Worm (Caenorhabditis elegans) whole organism, L4/young adult: ENCODE results near the gene nlp-19.

Experiments
- W03F9.2 ChIP-seq: fragments of 150-350 bp; optimal IDR thresholded peaks from 2 replicates; lab custom pipeline; 2014; ENCODE audit warnings: missing biosample characterization, missing genetic modification characterization
- dao-5 ChIP-seq: sonication (generic microtip); optimal IDR thresholded peaks from 2 replicates; lab custom pipeline; 2016; ENCODE audit warnings: missing genotype, missing genetic modification characterization, moderate library complexity, missing compliant biosample characterization

DNA sequence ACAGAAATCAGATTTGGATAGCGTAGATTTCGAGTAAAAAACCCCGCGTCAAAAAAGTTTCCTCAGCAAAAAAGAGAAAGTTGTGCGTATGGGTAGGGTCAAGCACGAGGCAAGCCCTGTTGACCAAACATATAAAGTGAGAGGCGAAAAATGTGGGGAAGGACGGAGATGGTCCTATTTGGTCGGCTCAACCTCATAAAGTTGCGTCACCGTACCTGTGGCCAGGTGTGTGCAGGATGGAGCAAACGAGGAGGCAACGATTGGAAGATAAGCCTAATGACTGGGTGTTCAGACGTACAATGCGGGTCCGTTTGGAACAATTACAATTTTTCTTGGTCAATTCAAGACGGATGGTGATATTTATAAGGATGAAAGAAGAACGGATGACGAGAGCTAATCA, 31.4 kb upstream of the nlp-19 start:
- TF ChIP-seq dao-5 (no peak), W03F9.2 (tag; lab: Kevin White, UChicago) (no peak)
